Fruit fly (Drosophila melanogaster): ENCODE data around the gene CG9451.

CG9451 gene

DNA sequence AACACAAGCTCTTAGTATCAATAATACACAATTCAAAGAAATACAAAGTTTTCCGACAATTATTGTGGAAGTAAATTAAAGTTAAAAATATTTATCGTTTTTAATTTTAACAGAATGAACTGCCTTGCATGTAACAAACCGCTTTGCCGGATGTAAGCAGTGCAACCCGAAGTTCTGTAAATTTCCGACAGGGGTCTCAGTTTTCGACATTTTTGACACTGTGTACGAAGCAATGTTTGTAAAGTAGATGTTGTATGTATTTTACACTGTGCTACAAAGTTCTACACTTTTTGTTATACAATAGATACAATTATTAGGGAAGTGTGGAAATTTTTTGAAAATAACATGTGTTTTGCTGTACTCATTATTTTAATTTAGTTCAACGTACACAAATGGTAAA lies 15.9 kb upstream of the CG9451 start (continued):
- TF ChIP-seq CG11093 (GFP tag; IDR thresholded peaks at IDR 0.05) = peak; percentile 81
- peak; percentile 81 for TF ChIP-seq Mad (GFP tag; optimal IDR thresholded peaks at IDR 0.05)
- peak; percentile 47 for TF ChIP-seq fd64A (GFP tag; optimal IDR thresholded peaks at IDR 0.05)
- TF ChIP-seq Asciz (GFP tag; optimal IDR thresholded peaks at IDR 0.05) = peak; percentile 74
- peak; percentile 95 for TF ChIP-seq CG8290 (GFP tag; optimal IDR thresholded peaks at IDR 0.05)
- peak; percentile 57 to 89 for TF ChIP-seq CG8290 (tag; optimal IDR thresholded peaks at IDR 0.05)
- peak in 1 of 2 experiments; percentile 28 for TF ChIP-seq tll (GFP tag; optimal IDR thresholded peaks at IDR 0.05)
- peak; percentile 78 for TF ChIP-seq CG12236 (GFP tag; optimal IDR thresholded peaks at IDR 0.05)
- TF ChIP-seq chif (GFP tag; optimal IDR thresholded peaks at IDR 0.05) = peak; percentile 85 to 94
- TF ChIP-seq Bgb (GFP tag; IDR thresholded peaks at IDR 0.05; ENCODE audit: partially characterized antibody) = peak; percentile 82
- TF ChIP-seq C15 (GFP tag; IDR thresholded peaks at IDR 0.05) = peak; percentile 89
- TF ChIP-seq Drgx (GFP tag; IDR thresholded peaks at IDR 0.05) = peak; percentile 33; the same call in 1 of the 2 replicates
- peak; percentile 31; the same call in 1 of the 3 replicates for TF ChIP-seq jigr1 (GFP tag; IDR thresholded peaks at IDR 0.05)
- peak; percentile 75 for TF ChIP-seq chn (GFP tag; optimal IDR thresholded peaks at IDR 0.05)
- TF ChIP-seq Ada2b (GFP tag; IDR thresholded peaks at IDR 0.05) = peak; percentile 80; the same call in 1 of the 2 replicates
- no peak for TF ChIP-seq CG2129 (GFP tag; IDR thresholded peaks at IDR 0.05; ENCODE audit: partially characterized antibody)
- no peak for TF ChIP-seq CG8924 (tag; optimal IDR thresholded peaks at IDR 0.05)
- peak; percentile 50; the same call in 1 of the 2 replicates for TF ChIP-seq ato (GFP tag; IDR thresholded peaks at IDR 0.05; ENCODE audit: partially characterized antibody)
- peak; percentile 89 for TF ChIP-seq pnt (GFP tag; optimal IDR thresholded peaks at IDR 0.05)
- TF ChIP-seq amos (GFP tag; IDR thresholded peaks at IDR 0.05; ENCODE audit: partially characterized antibody) = peak; percentile 77
- peak; percentile 87 for TF ChIP-seq croc (GFP tag; conservative IDR thresholded peaks at IDR 0.05)
- TF ChIP-seq CG9437 (GFP tag; optimal IDR thresholded peaks at IDR 0.05) = peak; percentile 45
- TF ChIP-seq Abd-B (GFP tag; optimal IDR thresholded peaks at IDR 0.05) = peak; percentile 88
- no peak for TF ChIP-seq Lpt (GFP tag; optimal IDR thresholded peaks at IDR 0.05)
- TF ChIP-seq hb (GFP tag; IDR thresholded peaks at IDR 0.05; ENCODE audit: partially characterized antibody) = no peak
- TF ChIP-seq CG5245 (GFP tag; optimal IDR thresholded peaks at IDR 0.05) = peak; percentile 87
- TF ChIP-seq eyg (GFP tag; optimal IDR thresholded peaks at IDR 0.05) = peak; percentile 94
- peak; percentile 89 for TF ChIP-seq Fer3 (tag; optimal IDR thresholded peaks at IDR 0.05)
- TF ChIP-seq rib (GFP tag; IDR thresholded peaks at IDR 0.05) = no peak; the same call in 1 of the 2 replicates
- peak; percentile 40 for TF ChIP-seq pita (GFP tag; optimal IDR thresholded peaks at IDR 0.05)
- no peak for TF ChIP-seq run (tag; optimal IDR thresholded peaks at IDR 0.05)
- peak; percentile 48 for TF ChIP-seq CrebB (tag; optimal IDR thresholded peaks at IDR 0.05)
- peak; percentile 91 for TF ChIP-seq Dbx (GFP tag; IDR thresholded peaks at IDR 0.05)
- no peak for TF ChIP-seq hth (optimal IDR thresholded peaks at IDR 0.05)
- no peak for TF ChIP-seq abd-A (tag; optimal IDR thresholded peaks at IDR 0.05)
- peak; percentile 85 for TF ChIP-seq CG34376 (GFP tag; optimal IDR thresholded peaks at IDR 0.05)
- peak; percentile 76 for TF ChIP-seq CG6813 (GFP tag; optimal IDR thresholded peaks at IDR 0.05)
- peak; percentile 83 for TF ChIP-seq CG14710 (tag; optimal IDR thresholded peaks at IDR 0.05)
- TF ChIP-seq sc (optimal IDR thresholded peaks at IDR 0.05) = no peak
- TF ChIP-seq sc (GFP tag; optimal IDR thresholded peaks at IDR 0.05) = peak; percentile 46
- TF ChIP-seq CG1602 (GFP tag; optimal IDR thresholded peaks at IDR 0.05) = peak; percentile 79
- TF ChIP-seq kni (GFP tag; optimal IDR thresholded peaks at IDR 0.05) = peak; percentile 75
- no peak for TF ChIP-seq sqz (GFP tag; optimal IDR thresholded peaks at IDR 0.05)
- peak; percentile 89 for TF ChIP-seq CG18764 (GFP tag; optimal IDR thresholded peaks at IDR 0.05)
- peak; percentile 90 for TF ChIP-seq CG4328 (GFP tag; optimal IDR thresholded peaks at IDR 0.05)
- TF ChIP-seq knrl (GFP tag; IDR thresholded peaks at IDR 0.05; ENCODE audit: partially characterized antibody) = peak; percentile 74
- TF ChIP-seq dysf (GFP tag; IDR thresholded peaks at IDR 0.05) = peak; percentile 92
- peak; percentile 67 for TF ChIP-seq Sox100B (GFP tag; optimal IDR thresholded peaks at IDR 0.05)
- TF ChIP-seq insv (GFP tag; optimal IDR thresholded peaks at IDR 0.05) = peak in 1 of 2 experiments; percentile 62
- peak; percentile 45; the same call in 1 of the 3 replicates for TF ChIP-seq HLH4C (GFP tag; IDR thresholded peaks at IDR 0.05; ENCODE audit: partially characterized antibody)
